Fruit fly (Drosophila melanogaster) whole organism, prepupa: ENCODE measurements around the gene IFT43.

Source experiments
- CG11294 ChIP-seq: fragments of 200-800 bp; sonication (Bioruptor generic); IDR thresholded peaks from 2 replicates; pipeline ENCODE4 v1.3.6; 2022; ENCODE audit warnings: missing biosample characterization, missing genetic modification characterization
- CG16779 ChIP-seq: fragments of 200-800 bp; sonication (Bioruptor generic); optimal IDR thresholded peaks from 3 replicates; lab custom pipeline; 2017; ENCODE audit warnings: missing biosample characterization, mild to moderate bottlenecking, missing genetic modification characterization
- CG3919 ChIP-seq: fragments of 200-800 bp; sonication (Bioruptor generic); optimal IDR thresholded peaks from 3 replicates; lab custom pipeline; 2016; ENCODE audit warnings: missing biosample characterization, missing genetic modification characterization
- Hr39 ChIP-seq: fragments of 200-800 bp; sonication (Bioruptor generic); optimal IDR thresholded peaks from 2 replicates; lab custom pipeline; 2016; ENCODE audit warnings: missing biosample characterization, missing genetic modification characterization
- Sox102F ChIP-seq: fragments of 200-800 bp; sonication (Bioruptor generic); optimal IDR thresholded peaks from 2 replicates; lab custom pipeline; 2016; ENCODE audit warnings: missing biosample characterization, mild to moderate bottlenecking, missing genetic modification characterization
- Sox14 ChIP-seq: fragments of 200-800 bp; sonication (Bioruptor generic); optimal IDR thresholded peaks from 3 replicates; lab custom pipeline; 2016; ENCODE audit warnings: missing biosample characterization, missing genetic modification characterization
- Sox15 ChIP-seq: fragments of 200-800 bp; sonication (Bioruptor generic); optimal IDR thresholded peaks from 3 replicates; lab custom pipeline; 2016; ENCODE audit warnings: missing biosample characterization, missing genetic modification characterization

dm6 chr2L:12707540-12707939 lies 12.8 kb upstream of the IFT43 start, which contains the start of the genes CG6180 and CG15484:
- TF ChIP-seq Sox15 (GFP tag; lab: Kevin White, UChicago) (no peak), Sox14 (GFP tag; lab: Kevin White, UChicago) (no peak), Hr39 (GFP tag; lab: Kevin White, UChicago) (no peak), CG3919 (no peak), CG11294 (GFP tag; lab: Robert Waterston, UW) (no peak), CG16779 (no peak), Sox102F (no peak)
